Worm (Caenorhabditis elegans): ENCODE measurements around the gene C50H2.7.

ce11 chrV:9952396-9952795 is 29.8 kb downstream of the C50H2.7 start, which contains the start of gene mam-5:
- TF ChIP-seq ceh-16 (tag; optimal IDR thresholded peaks at IDR 0.05), result no peak
- TF ChIP-seq zag-1 (tag; optimal IDR thresholded peaks at IDR 0.05), result no peak
- no peak for TF ChIP-seq ztf-11 (tag; optimal IDR thresholded peaks at IDR 0.05)
- TF ChIP-seq ceh-82 (tag; optimal IDR thresholded peaks at IDR 0.05), result no peak
- no peak for TF ChIP-seq daf-12 (tag; optimal IDR thresholded peaks at IDR 0.05)
- TF ChIP-seq pha-4 (tag; optimal IDR thresholded peaks at IDR 0.05), result no peak
- TF ChIP-seq unc-39 (tag; optimal IDR thresholded peaks at IDR 0.05), result no peak
- no peak for TF ChIP-seq aly-2 (tag; optimal IDR thresholded peaks at IDR 0.05)
- no peak for TF ChIP-seq skn-1 (tag; optimal IDR thresholded peaks at IDR 0.05)
- no peak for TF ChIP-seq nhr-76 (tag; optimal IDR thresholded peaks at IDR 0.05)
- no peak for TF ChIP-seq elt-3 (tag; optimal IDR thresholded peaks at IDR 0.05)
- no peak for TF ChIP-seq fkh-10 (GFP tag; optimal IDR thresholded peaks at IDR 0.05)
- TF ChIP-seq nhr-11 (tag; optimal IDR thresholded peaks at IDR 0.05), result no peak
- no peak for TF ChIP-seq nhr-12 (tag; optimal IDR thresholded peaks at IDR 0.05)
